Fruit fly (Drosophila melanogaster): ENCODE results near the gene NK7.1.

DNA sequence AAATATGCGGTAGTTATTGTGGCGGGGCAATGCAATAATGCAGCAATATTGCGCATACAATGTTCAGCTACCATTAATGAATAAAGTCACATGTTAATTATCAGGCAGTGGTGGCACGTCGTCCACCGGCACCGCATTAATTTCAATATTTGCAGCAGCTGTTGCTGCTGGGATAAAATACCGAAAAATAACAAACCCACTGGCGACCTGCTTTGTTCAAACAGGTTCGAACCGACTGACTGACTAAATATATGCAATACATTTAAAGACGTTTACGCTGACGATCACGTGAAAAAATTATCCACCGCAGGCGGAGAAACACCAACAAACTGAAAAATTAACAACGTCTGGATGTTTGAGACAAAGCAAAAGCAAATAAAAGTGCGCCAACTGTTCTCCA, 75.3 kb downstream of the NK7.1 start:
- TF ChIP-seq CTCF (optimal IDR thresholded peaks at IDR 0.05) (no peak), CG8478 (optimal IDR thresholded peaks at IDR 0.05) (no peak)
